Worm (Caenorhabditis elegans): ENCODE data around the gene zig-13.

Gene zig-13

DNA sequence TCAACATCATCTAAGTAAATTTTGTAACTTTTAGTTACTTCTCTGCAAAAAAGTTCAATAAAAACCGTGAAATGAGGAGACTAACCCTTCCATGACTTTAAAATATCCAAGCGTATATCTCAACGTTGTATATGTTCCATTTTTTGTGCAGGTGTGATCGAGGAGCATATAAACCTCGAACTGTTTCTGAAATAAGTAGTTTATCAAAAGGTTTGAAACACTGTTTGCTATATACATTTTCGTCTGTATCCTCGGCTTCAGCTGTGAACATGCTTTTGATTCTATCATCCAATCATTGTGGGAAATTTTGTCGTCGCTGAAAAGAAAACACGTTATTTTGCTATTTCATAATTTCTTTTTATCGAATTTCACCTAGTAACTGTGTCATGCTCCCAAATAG, 24.4 kb upstream of the zig-13 start, which contains the start of gene F40G9.5:
F40G9.5 (plus strand) TSS at position 301 of the 400 bp plus-strand sequence.
- TF ChIP-seq ama-1 (optimal IDR thresholded peaks at IDR 0.05): no peak
- no peak for TF ChIP-seq mdl-1 (tag; optimal IDR thresholded peaks at IDR 0.05)
- no peak for TF ChIP-seq nhr-237 (tag; optimal IDR thresholded peaks at IDR 0.05)
- no peak for TF ChIP-seq eor-1 (tag; optimal IDR thresholded peaks at IDR 0.05)
- TF ChIP-seq mml-1 (tag; optimal IDR thresholded peaks at IDR 0.05): no peak
- no peak for TF ChIP-seq egl-5 (tag; optimal IDR thresholded peaks at IDR 0.05)
- no peak for TF ChIP-seq elt-3 (tag; optimal IDR thresholded peaks at IDR 0.05)
- TF ChIP-seq lin-15B (tag; optimal IDR thresholded peaks at IDR 0.05): no peak
- no peak for TF ChIP-seq egl-27 (tag; optimal IDR thresholded peaks at IDR 0.05)
- TF ChIP-seq ceh-16 (tag; optimal IDR thresholded peaks at IDR 0.05): no peak
- no peak for TF ChIP-seq pqm-1 (tag; optimal IDR thresholded peaks at IDR 0.05)
- no peak for TF ChIP-seq skn-1 (tag; optimal IDR thresholded peaks at IDR 0.05)

ce11 chrIII:179123-179592, 22.6 kb upstream of the zig-13 start, which contains the start of gene F40G9.6:
F40G9.6 (plus strand) TSS chrIII:179542.
- TF ChIP-seq nhr-67 (tag; optimal IDR thresholded peaks at IDR 0.05) (no peak), ztf-11 (tag; optimal IDR thresholded peaks at IDR 0.05) (no peak)

DNA sequence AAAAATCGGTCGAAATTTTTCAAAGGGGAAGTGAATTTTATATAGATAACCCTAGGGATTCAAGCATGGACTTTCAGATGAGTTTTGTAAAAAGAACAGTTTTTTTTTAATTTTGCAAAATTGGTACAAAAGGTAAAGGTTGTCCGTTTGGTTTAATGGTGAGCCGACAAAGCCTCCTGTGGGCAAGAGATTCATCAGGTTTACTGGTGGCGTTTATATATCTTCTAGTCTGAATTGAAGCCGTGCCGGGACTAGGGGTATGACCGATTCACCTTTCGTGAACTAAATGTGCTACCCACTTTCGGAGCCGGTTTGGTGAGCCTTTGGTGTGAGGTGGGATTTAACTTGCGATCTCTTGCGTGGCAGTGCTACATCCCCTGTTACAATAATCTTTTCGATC, 21.6 kb upstream of the zig-13 start:
- no peak for TF ChIP-seq fkh-10 (GFP tag; optimal IDR thresholded peaks at IDR 0.05)
- no peak for TF ChIP-seq elt-1 (tag; optimal IDR thresholded peaks at IDR 0.05)
- no peak for TF ChIP-seq pha-4 (tag; optimal IDR thresholded peaks at IDR 0.05)

DNA sequence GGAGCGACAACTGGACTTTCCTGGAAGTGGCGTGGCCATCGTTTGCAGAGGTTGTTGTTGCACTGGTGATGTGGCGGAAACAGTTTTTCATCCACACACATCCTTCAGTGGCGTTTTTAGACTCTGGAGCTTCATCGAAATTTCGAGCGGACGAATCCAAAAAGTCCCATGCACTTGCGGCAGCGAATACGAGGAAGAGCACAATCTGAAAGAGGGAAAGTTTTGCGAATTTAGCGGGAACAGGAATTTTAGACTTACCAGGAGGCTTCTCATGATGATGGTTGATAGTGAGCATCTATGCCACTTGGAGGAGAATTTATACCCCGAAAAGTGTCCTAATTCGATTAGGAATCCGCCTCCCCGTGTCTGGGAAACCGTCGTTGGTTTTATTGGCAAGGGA, 21.2 kb upstream of the zig-13 start, which contains the start of gene F40G9.14:
F40G9.14 (minus strand) TSS at position 101 of the 400 bp plus-strand sequence.
- TF ChIP-seq lin-15B (tag; optimal IDR thresholded peaks at IDR 0.05): no peak

ce11 chrIII:175733-176132, 19.2 kb upstream of the zig-13 start, which contains the start of gene clec-148:
clec-148 (minus strand) TSS chrIII:175833.
- TF ChIP-seq nhr-76 (tag; optimal IDR thresholded peaks at IDR 0.05): no peak
- no peak for TF ChIP-seq elt-2 (tag; optimal IDR thresholded peaks at IDR 0.05)
- no peak for TF ChIP-seq unc-39 (tag; optimal IDR thresholded peaks at IDR 0.05)
- TF ChIP-seq fos-1 (tag; optimal IDR thresholded peaks at IDR 0.05): no peak
- no peak for TF ChIP-seq hmg-11 (tag; optimal IDR thresholded peaks at IDR 0.05)
- TF ChIP-seq eor-1 (tag; optimal IDR thresholded peaks at IDR 0.05): no peak
- TF ChIP-seq skn-1 (tag; optimal IDR thresholded peaks at IDR 0.05): no peak

DNA sequence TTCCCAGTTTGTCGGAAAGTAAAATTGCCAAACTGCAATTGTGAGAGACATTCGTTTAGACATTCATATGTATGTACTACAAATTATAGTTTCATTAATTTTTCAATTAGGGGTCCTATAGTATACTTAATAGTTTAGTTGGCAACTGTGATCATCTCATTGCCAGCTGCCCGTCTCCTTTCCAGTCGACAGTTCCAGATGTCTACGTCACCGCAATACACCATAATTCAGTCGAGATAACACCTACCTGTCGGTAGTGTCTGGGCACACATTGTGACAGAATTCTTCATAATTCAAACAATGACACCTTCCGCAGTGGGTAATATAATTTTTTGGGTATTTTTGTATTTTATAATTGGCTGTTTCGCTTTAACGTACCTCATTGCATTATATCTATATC, 17.0 kb upstream of the zig-13 start, which contains the start of gene F40G9.19:
F40G9.19 (plus strand) TSS at position 301 of the 400 bp plus-strand sequence.
- TF ChIP-seq mml-1 (tag; optimal IDR thresholded peaks at IDR 0.05): no peak
- no peak for TF ChIP-seq nhr-23 (tag; optimal IDR thresholded peaks at IDR 0.05)
- TF ChIP-seq ama-1 (optimal IDR thresholded peaks at IDR 0.05): no peak

ce11 chrIII:171617-172016, 15.1 kb upstream of the zig-13 start, which contains the start of the genes F40G9.9 and F40G9.12:
F40G9.9 (minus strand) TSS chrIII:171717.
F40G9.12 (plus strand) TSS chrIII:171847.
- TF ChIP-seq ceh-16 (tag; optimal IDR thresholded peaks at IDR 0.05): no peak
- TF ChIP-seq nhr-23 (tag; optimal IDR thresholded peaks at IDR 0.05): no peak
- no peak for TF ChIP-seq fos-1 (tag; optimal IDR thresholded peaks at IDR 0.05)
- TF ChIP-seq lin-39 (tag; optimal IDR thresholded peaks at IDR 0.05): no peak
- TF ChIP-seq hmg-11 (tag; optimal IDR thresholded peaks at IDR 0.05): no peak
- no peak for TF ChIP-seq nfya-1 (tag; optimal IDR thresholded peaks at IDR 0.05; ENCODE audit: insufficient read depth)
- no peak for TF ChIP-seq ztf-4 (tag; optimal IDR thresholded peaks at IDR 0.05)
- TF ChIP-seq R02D3.7 (tag; optimal IDR thresholded peaks at IDR 0.05): no peak
- TF ChIP-seq fkh-2 (tag; optimal IDR thresholded peaks at IDR 0.05): no peak
- TF ChIP-seq mml-1 (tag; optimal IDR thresholded peaks at IDR 0.05): no peak

ce11 chrIII:169478-169877, 12.9 kb upstream of the zig-13 start, which contains the start of gene F40G9.18:
F40G9.18 (minus strand) TSS chrIII:169578.
- no peak for TF ChIP-seq ztf-4 (tag; optimal IDR thresholded peaks at IDR 0.05)
- no peak for TF ChIP-seq unc-39 (tag; optimal IDR thresholded peaks at IDR 0.05)
- no peak for TF ChIP-seq egl-5 (tag; optimal IDR thresholded peaks at IDR 0.05)
- TF ChIP-seq elt-1 (tag; optimal IDR thresholded peaks at IDR 0.05): no peak
- no peak for TF ChIP-seq nhr-11 (tag; optimal IDR thresholded peaks at IDR 0.05)
- no peak for TF ChIP-seq nhr-67 (tag; optimal IDR thresholded peaks at IDR 0.05)
- TF ChIP-seq nhr-43 (tag; optimal IDR thresholded peaks at IDR 0.05; ENCODE audit: poor library complexity, severe bottlenecking): no peak
- no peak for TF ChIP-seq lin-15B (tag; optimal IDR thresholded peaks at IDR 0.05)
- no peak for TF ChIP-seq pqm-1 (tag; optimal IDR thresholded peaks at IDR 0.05)
- TF ChIP-seq ceh-82 (tag; optimal IDR thresholded peaks at IDR 0.05): no peak
- no peak for TF ChIP-seq nhr-23 (tag; optimal IDR thresholded peaks at IDR 0.05)
- TF ChIP-seq nhr-28 (tag; optimal IDR thresholded peaks at IDR 0.05): no peak
- TF ChIP-seq ceh-16 (tag; optimal IDR thresholded peaks at IDR 0.05): no peak
- no peak for TF ChIP-seq daf-12 (tag; optimal IDR thresholded peaks at IDR 0.05)
- no peak for TF ChIP-seq egl-27 (tag; optimal IDR thresholded peaks at IDR 0.05)
- TF ChIP-seq elt-2 (tag; optimal IDR thresholded peaks at IDR 0.05): no peak
- no peak for TF ChIP-seq fkh-10 (GFP tag; optimal IDR thresholded peaks at IDR 0.05)
- no peak for TF ChIP-seq nhr-12 (tag; optimal IDR thresholded peaks at IDR 0.05)
- TF ChIP-seq mdl-1 (tag; optimal IDR thresholded peaks at IDR 0.05): no peak
- no peak for TF ChIP-seq ztf-11 (tag; optimal IDR thresholded peaks at IDR 0.05)
